Worm (Caenorhabditis elegans) whole organism, L4 larva: ENCODE measurements around the gene col-91.

Source experiments
- D1046.2 ChIP-seq: fragments of 200-800 bp; sonication (Bioruptor generic); IDR thresholded peaks from 2 replicates; pipeline ENCODE4 v1.3.6; 2022; ENCODE audit warnings: missing genetic modification characterization, missing compliant biosample characterization
- T20F7.1 ChIP-seq: fragments of 200-800 bp; sonication (Bioruptor generic); optimal IDR thresholded peaks from 2 replicates; lab custom pipeline; 2018; ENCODE audit warnings: mild to moderate bottlenecking, missing genetic modification characterization, missing compliant biosample characterization
- Y75B8A.6 ChIP-seq: fragments of 200-800 bp; sonication (Bioruptor generic); IDR thresholded peaks from 2 replicates; pipeline ENCODE4 v1.3.6; 2022; ENCODE audit warnings: missing genetic modification reagents, missing genetic modification characterization, missing compliant biosample characterization
- ZK546.5 ChIP-seq, 2 experiments: sonication (generic microtip); optimal IDR thresholded peaks; 2 replicates each; lab custom pipeline; 2017; ENCODE audit warnings: missing biosample characterization in 2 of 2, missing genetic modification characterization in 2 of 2
- aha-1 ChIP-seq: fragments of 150-350 bp; peaks from one replicate; lab custom pipeline; 2014; ENCODE audit warnings: missing biosample characterization, missing genetic modification characterization
- ama-1 ChIP-seq: fragments of 150-350 bp; optimal IDR thresholded peaks from 2 replicates; lab custom pipeline; 2014; ENCODE audit warnings: inconsistent platforms, mixed read lengths
- arid-1 ChIP-seq: fragments of 200-800 bp; sonication (Bioruptor generic); conservative IDR thresholded peaks from 2 replicates; pipeline ENCODE4 v1.3.6; 2022; ENCODE audit warnings: missing genetic modification reagents, missing genetic modification characterization, missing compliant biosample characterization
- ceh-20 ChIP-seq: fragments of 200-800 bp; sonication (Bioruptor generic); IDR thresholded peaks from 2 replicates; pipeline ENCODE4 v1.3.6; 2022; ENCODE audit warnings: missing genetic modification reagents, missing genetic modification characterization, missing compliant biosample characterization
- ceh-32 ChIP-seq: sonication (generic microtip); optimal IDR thresholded peaks from 2 replicates; lab custom pipeline; 2016; ENCODE audit warnings: mild to moderate bottlenecking, missing genetic modification characterization, missing compliant biosample characterization; ENCODE audit not compliant: poor library complexity
- ceh-62 ChIP-seq: sonication (generic microtip); optimal IDR thresholded peaks from 2 replicates; lab custom pipeline; 2017; ENCODE audit warnings: missing biosample characterization, missing genetic modification characterization
- ctbp-1 ChIP-seq: fragments of 200-800 bp; sonication (Bioruptor generic); IDR thresholded peaks from 2 replicates; pipeline ENCODE4 v1.3.6; 2022; ENCODE audit warnings: missing genetic modification reagents, missing genetic modification characterization, missing compliant biosample characterization
- daf-12 ChIP-seq: fragments of 150-350 bp; optimal IDR thresholded peaks from 2 replicates; lab custom pipeline; 2014; ENCODE audit warnings: missing biosample characterization, missing genetic modification reagents, missing genetic modification characterization
- daf-16 ChIP-seq, 3 experiments: sonication (generic microtip); optimal IDR thresholded peaks; 2 replicates each; lab custom pipeline; 2016 to 2017; ENCODE audit warnings: missing genetic modification characterization in 3 of 3, missing genetic modification reagents in 3 of 3, mild to moderate bottlenecking in 2 of 3, missing compliant biosample characterization in 2 of 3, missing biosample characterization in 1 of 3, moderate library complexity in 1 of 3
- daf-19 ChIP-seq: fragments of 200-800 bp; sonication (Bioruptor generic); conservative IDR thresholded peaks from 2 replicates; pipeline ENCODE4 v1.3.6; 2022; ENCODE audit warnings: missing genetic modification characterization, missing compliant biosample characterization
- daf-8 ChIP-seq: fragments of 200-800 bp; sonication (Bioruptor generic); IDR thresholded peaks from 2 replicates; pipeline ENCODE4 v1.3.6; 2022; ENCODE audit warnings: missing genetic modification characterization, missing compliant biosample characterization
- dpl-1 ChIP-seq: fragments of 150-350 bp; optimal IDR thresholded peaks from 2 replicates; lab custom pipeline; 2014; ENCODE audit warnings: missing biosample characterization, missing genetic modification reagents, missing genetic modification characterization
- gei-8 ChIP-seq: fragments of 200-800 bp; sonication (Bioruptor generic); optimal IDR thresholded peaks from 2 replicates; lab custom pipeline; 2018; ENCODE audit warnings: mild to moderate bottlenecking, missing genetic modification characterization, missing compliant biosample characterization
- hlh-30 ChIP-seq: sonication (generic microtip); optimal IDR thresholded peaks from 2 replicates; lab custom pipeline; 2017; ENCODE audit warnings: antibody characterized with exemption, mild to moderate bottlenecking, missing genetic modification characterization, missing compliant biosample characterization; ENCODE audit not compliant: insufficient read depth
- lsy-2 ChIP-seq, 2 experiments: fragments of 150-350 bp in 1 of 2; sonication (generic microtip) in 1 of 2; optimal IDR thresholded peaks; 2 replicates each; lab custom pipeline; 2014 to 2017; ENCODE audit warnings: missing biosample characterization in 2 of 2, missing genetic modification characterization in 2 of 2
- mep-1 ChIP-seq: fragments of 150-350 bp; sonication (generic microtip); optimal IDR thresholded peaks from 3 replicates; lab custom pipeline; 2014; ENCODE audit warnings: missing biosample characterization, missing genetic modification characterization
- mes-2 ChIP-seq: sonication (generic microtip); optimal IDR thresholded peaks from 2 replicates; lab custom pipeline; 2016; ENCODE audit warnings: missing genotype, mild to moderate bottlenecking, missing genetic modification characterization, missing compliant biosample characterization; ENCODE audit not compliant: poor library complexity, severe bottlenecking
- nhr-10 ChIP-seq: fragments of 150-350 bp; optimal IDR thresholded peaks from 2 replicates; lab custom pipeline; 2014; ENCODE audit warnings: missing biosample characterization, missing genetic modification characterization
- nhr-25 ChIP-seq: sonication (generic microtip); optimal IDR thresholded peaks from 2 replicates; lab custom pipeline; 2017; ENCODE audit warnings: missing genetic modification characterization, mild to moderate bottlenecking, missing compliant biosample characterization, antibody characterized with exemption, moderate library complexity, borderline replicate concordance; ENCODE audit not compliant: insufficient read depth
- nhr-28 ChIP-seq: fragments of 150-350 bp; optimal IDR thresholded peaks from 2 replicates; lab custom pipeline; 2014; ENCODE audit warnings: missing biosample characterization, missing genetic modification characterization
- php-3 ChIP-seq: fragments of 200-800 bp; sonication (Bioruptor generic); IDR thresholded peaks from 2 replicates; pipeline ENCODE4 v1.3.6; 2022; ENCODE audit warnings: missing genetic modification reagents, missing genetic modification characterization, missing compliant biosample characterization
- snpc-4 ChIP-seq: fragments of 150-350 bp; optimal IDR thresholded peaks from 2 replicates; lab custom pipeline; 2014; ENCODE audit warnings: missing biosample characterization, missing genetic modification characterization
- tra-1 ChIP-seq: fragments of 200-800 bp; sonication (Bioruptor generic); IDR thresholded peaks from 2 replicates; pipeline ENCODE4 v1.3.6; 2022; ENCODE audit warnings: missing genetic modification reagents, missing genetic modification characterization, missing compliant biosample characterization
- unc-62 ChIP-seq, 3 experiments: fragments of 150-350 bp in 1 of 3; sonication (generic microtip); optimal IDR thresholded peaks in 2 of 3; peaks in 1 of 3; 1 replicate in 1 of 3; 2 replicates in 2 of 3; lab custom pipeline; 2014 to 2017; ENCODE audit warnings: missing biosample characterization in 3 of 3, missing genetic modification characterization in 3 of 3, missing genetic modification reagents in 3 of 3, missing genotype in 1 of 3
- zip-11 ChIP-seq: fragments of 200-800 bp; sonication (Bioruptor generic); IDR thresholded peaks from 2 replicates; pipeline ENCODE4 v1.3.6; 2022; ENCODE audit warnings: missing genetic modification characterization, missing compliant biosample characterization
- zip-2 ChIP-seq: fragments of 150-350 bp; optimal IDR thresholded peaks from 2 replicates; lab custom pipeline; 2014; ENCODE audit warnings: missing biosample characterization, missing genetic modification characterization
- ztf-11 ChIP-seq: fragments of 150-350 bp; optimal IDR thresholded peaks from 2 replicates; lab custom pipeline; 2014; ENCODE audit warnings: missing biosample characterization, missing genetic modification characterization

col-91 gene

ce11 chrIII:8263377-8263776, at the start of gene col-91:
TSS of gene col-91 (minus strand) at chrIII:8263664.
- TF ChIP-seq unc-62 (GFP tag; optimal IDR thresholded peaks at IDR 0.05 in 1 of 2; lab: Kevin White, UChicago) (peak in 1 of 2 experiments; percentile 23), unc-62 (tag; optimal IDR thresholded peaks at IDR 0.05; lab: Kevin White, UChicago) (no peak), zip-2 (tag; lab: Kevin White, UChicago) (no peak), nhr-28 (tag; lab: Kevin White, UChicago) (peak; percentile 37)

ce11 chrIII:8312393-8312792, 48.9 kb upstream of the col-91 start, which contains the start of gene F10E9.2:
TSS of gene F10E9.2 (plus strand) at chrIII:8312693.
- peak; percentile 2 for TF ChIP-seq mep-1 (tag; lab: Kevin White, UChicago)
- TF ChIP-seq ceh-20 (GFP tag; lab: Robert Waterston, UW), result no peak

- TF ChIP-seq snpc-4 (no peak), aha-1 (tag; lab: Kevin White, UChicago) (peak; percentile 68), php-3 (GFP tag; lab: Robert Waterston, UW) (no peak), gei-8 (GFP tag; lab: Kevin White, UChicago) (no peak), T20F7.1 (GFP tag; lab: Kevin White, UChicago) (peak; percentile 13), unc-62 (GFP tag; optimal IDR thresholded peaks at IDR 0.05 in 1 of 2; lab: Kevin White, UChicago) (peak in 1 of 2 experiments; percentile 93), unc-62 (tag; optimal IDR thresholded peaks at IDR 0.05; lab: Kevin White, UChicago) (no peak), ctbp-1 (GFP tag; lab: Robert Waterston, UW) (no peak), nhr-10 (tag; lab: Kevin White, UChicago) (no peak), daf-12 (no peak), dpl-1 (GFP tag; lab: Kevin White, UChicago) (peak; percentile 38), daf-16 (GFP tag; optimal IDR thresholded peaks at IDR 0.05; lab: Kevin White, UChicago) (no peak), daf-16 (tag; optimal IDR thresholded peaks at IDR 0.05; lab: Kevin White, UChicago) (peak; percentile 12), mes-2 (tag; lab: Kevin White, UChicago) (peak; percentile 72), daf-19 (GFP tag; lab: Robert Waterston, UW) (no peak), lsy-2 (tag; optimal IDR thresholded peaks at IDR 0.05; lab: Kevin White, UChicago) (peak in 1 of 2 experiments; percentile 96), tra-1 (GFP tag; lab: Robert Waterston, UW) (no peak), ama-1 (peak; percentile 32), daf-8 (GFP tag; lab: Robert Waterston, UW) (no peak), ZK546.5 (tag; optimal IDR thresholded peaks at IDR 0.05; lab: Kevin White, UChicago) (no peak), ceh-32 (tag; lab: Kevin White, UChicago) (no peak)
Measured at ce11 chrIII:8310239-8311057, 47.0 kb upstream of the col-91 start, which contains the start of gene F10E9.3. TSS of gene F10E9.3 (plus strand) at chrIII:8311007.

ce11 chrIII:8308238-8308637, 44.8 kb upstream of the col-91 start, which contains the start of gene F10E9.4:
TSS of gene F10E9.4 (plus strand) at chrIII:8308538.
- TF ChIP-seq ctbp-1 (GFP tag; lab: Robert Waterston, UW), result no peak
- no peak for TF ChIP-seq arid-1 (GFP tag; lab: Robert Waterston, UW)
- TF ChIP-seq ceh-62 (tag; lab: Kevin White, UChicago), result no peak
- TF ChIP-seq zip-2 (tag; lab: Kevin White, UChicago), result no peak
- TF ChIP-seq ztf-11 (tag; lab: Kevin White, UChicago), result no peak
- TF ChIP-seq daf-8 (GFP tag; lab: Robert Waterston, UW), result no peak
- no peak for TF ChIP-seq Y75B8A.6 (GFP tag; lab: Robert Waterston, UW)
- TF ChIP-seq zip-11, result no peak
- TF ChIP-seq hlh-30 (tag; lab: Kevin White, UChicago), result no peak
- no peak for TF ChIP-seq nhr-25 (tag; lab: Kevin White, UChicago)
- TF ChIP-seq D1046.2 (GFP tag; lab: Robert Waterston, UW), result no peak
